Fruit fly (Drosophila melanogaster): ENCODE measurements around the gene homer.

homer gene

dm6 chr2L:6698387-6698786 is 24.8 kb downstream of the homer start (continued):
- TF ChIP-seq dmrt11E (tag; optimal IDR thresholded peaks at IDR 0.05) (peak; percentile 46), HLH3B (GFP tag; IDR thresholded peaks at IDR 0.05) (peak; percentile 70), E2f1 (GFP tag; IDR thresholded peaks at IDR 0.05) (peak; percentile 63), Xrp1 (GFP tag; IDR thresholded peaks at IDR 0.05) (peak; percentile 68), ERR (GFP tag; optimal IDR thresholded peaks at IDR 0.05) (no peak), D (optimal IDR thresholded peaks at IDR 0.05) (no peak), D (GFP tag; optimal IDR thresholded peaks at IDR 0.05) (peak; percentile 30), cato (GFP tag; optimal IDR thresholded peaks at IDR 0.05; ENCODE audit: borderline replicate concordance) (no peak), abd-A (tag; optimal IDR thresholded peaks at IDR 0.05) (no peak), pita (GFP tag; optimal IDR thresholded peaks at IDR 0.05) (no peak), Poxn (GFP tag; IDR thresholded peaks at IDR 0.05) (no peak), ftz-f1 (GFP tag; optimal IDR thresholded peaks at IDR 0.05) (no peak), odd (GFP tag; optimal IDR thresholded peaks at IDR 0.05) (no peak), mam (GFP tag; optimal IDR thresholded peaks at IDR 0.05) (peak; percentile 9), usp (GFP tag; optimal IDR thresholded peaks at IDR 0.05) (no peak), CG11093 (GFP tag; IDR thresholded peaks at IDR 0.05) (peak; percentile 57; the same call in 1 of the 3 replicates), eyg (GFP tag; optimal IDR thresholded peaks at IDR 0.05) (no peak), CG10321 (GFP tag; IDR thresholded peaks at IDR 0.05) (no peak), croc (GFP tag; conservative IDR thresholded peaks at IDR 0.05) (no peak), CG33213 (GFP tag; optimal IDR thresholded peaks at IDR 0.05) (peak; percentile 12), Hr78 (GFP tag; optimal IDR thresholded peaks at IDR 0.05) (no peak), CG12236 (GFP tag; optimal IDR thresholded peaks at IDR 0.05) (peak; percentile 21), CG6813 (GFP tag; optimal IDR thresholded peaks at IDR 0.05) (no peak), klu (GFP tag; IDR thresholded peaks at IDR 0.05) (no peak), CG6272 (GFP tag; IDR thresholded peaks at IDR 0.05) (no peak), dpn (GFP tag; optimal IDR thresholded peaks at IDR 0.05) (peak in 1 of 2 experiments; percentile 59), CG12942 (GFP tag; optimal IDR thresholded peaks at IDR 0.05) (peak; percentile 2), CG18476 (GFP tag; optimal IDR thresholded peaks at IDR 0.05) (peak; percentile 4), Doc2 (GFP tag; IDR thresholded peaks at IDR 0.05) (no peak), CG7372 (GFP tag; IDR thresholded peaks at IDR 0.05) (0 out of 2 replicates have a peak, but pooled peaks have one; percentile 43), Tbp (GFP tag; optimal IDR thresholded peaks at IDR 0.05) (no peak), lab (GFP tag; optimal IDR thresholded peaks at IDR 0.05) (peak; percentile 48), CG2678 (tag; optimal IDR thresholded peaks at IDR 0.05) (peak; percentile 49), CG13624 (GFP tag; optimal IDR thresholded peaks at IDR 0.05) (no peak), CG31441 (GFP tag; IDR thresholded peaks at IDR 0.05) (peak; percentile 62), C15 (GFP tag; IDR thresholded peaks at IDR 0.05) (no peak), CG15479 (GFP tag; optimal IDR thresholded peaks at IDR 0.05) (no peak), CG3407 (GFP tag; optimal IDR thresholded peaks at IDR 0.05) (no peak), tap (tag; optimal IDR thresholded peaks at IDR 0.05) (peak; percentile 37), CG10654 (GFP tag; optimal IDR thresholded peaks at IDR 0.05) (peak; percentile 20), ap (GFP tag; IDR thresholded peaks at IDR 0.05) (peak; percentile 31; the same call in 1 of the 2 replicates), CG6175 (GFP tag; IDR thresholded peaks at IDR 0.05) (0 out of 3 replicates have a peak, but pooled peaks have one; percentile 20), lola (GFP tag; optimal IDR thresholded peaks at IDR 0.05) (peak in 1 of 3 experiments; percentile 22), esg (GFP tag; conservative IDR thresholded peaks at IDR 0.05) (peak; percentile 54), CG18599 (GFP tag; optimal IDR thresholded peaks at IDR 0.05) (peak; percentile 4), CG12769 (tag; optimal IDR thresholded peaks at IDR 0.05) (peak; percentile 58), ken (GFP tag; IDR thresholded peaks at IDR 0.05) (peak; percentile 33; the same call in 1 of the 3 replicates), lilli (GFP tag; optimal IDR thresholded peaks at IDR 0.05) (peak; percentile 44), vvl (GFP tag; IDR thresholded peaks at IDR 0.05) (peak; percentile 81), CG6254 (GFP tag; optimal IDR thresholded peaks at IDR 0.05) (no peak), CG7556 (GFP tag; optimal IDR thresholded peaks at IDR 0.05) (peak; percentile 21), maf-S (GFP tag; optimal IDR thresholded peaks at IDR 0.05) (no peak)
